Fruit fly (Drosophila melanogaster): ENCODE measurements around the gene CG42688.
A peak's percentile ranks its signal among the peaks of the same experiment; 100 is the strongest.

CG42688 gene

dm6 chr2L:19158005-19158666, 24.5 kb downstream of the CG42688 start (continued):
- peak; percentile 6 for TF ChIP-seq pb (GFP tag; optimal IDR thresholded peaks at IDR 0.05)
- TF ChIP-seq CG12744 (GFP tag; optimal IDR thresholded peaks at IDR 0.05): no peak
- TF ChIP-seq CG7556 (GFP tag; optimal IDR thresholded peaks at IDR 0.05): no peak
- no peak for TF ChIP-seq croc (GFP tag; conservative IDR thresholded peaks at IDR 0.05)
- TF ChIP-seq CG10267 (tag; optimal IDR thresholded peaks at IDR 0.05): peak; percentile 22
- peak; percentile 66; the same call in 1 of the 2 replicates for TF ChIP-seq aop (GFP tag; IDR thresholded peaks at IDR 0.05)
- no peak for TF ChIP-seq CG11085 (GFP tag; IDR thresholded peaks at IDR 0.05)
- TF ChIP-seq CG14965 (GFP tag; optimal IDR thresholded peaks at IDR 0.05; ENCODE audit: borderline replicate concordance): no peak
- no peak for TF ChIP-seq Lim3 (GFP tag; IDR thresholded peaks at IDR 0.05)
- TF ChIP-seq CG9817 (tag; optimal IDR thresholded peaks at IDR 0.05): no peak
- no peak for TF ChIP-seq ATbp (GFP tag; optimal IDR thresholded peaks at IDR 0.05)
- no peak for TF ChIP-seq Sry-β (GFP tag; optimal IDR thresholded peaks at IDR 0.05)
- TF ChIP-seq ken (GFP tag; IDR thresholded peaks at IDR 0.05): no peak
- TF ChIP-seq Max (GFP tag; optimal IDR thresholded peaks at IDR 0.05): peak; percentile 30
- no peak for TF ChIP-seq CG33557 (GFP tag; optimal IDR thresholded peaks at IDR 0.05)
- no peak for TF ChIP-seq D19B (GFP tag; optimal IDR thresholded peaks at IDR 0.05)
- no peak for TF ChIP-seq cato (GFP tag; optimal IDR thresholded peaks at IDR 0.05; ENCODE audit: borderline replicate concordance)
- no peak for TF ChIP-seq CG14667 (GFP tag; IDR thresholded peaks at IDR 0.05)
- TF ChIP-seq CG7987 (GFP tag; optimal IDR thresholded peaks at IDR 0.05): peak; percentile 67
- TF ChIP-seq ac (GFP tag; optimal IDR thresholded peaks at IDR 0.05): no peak
- TF ChIP-seq vnd (GFP tag; IDR thresholded peaks at IDR 0.05; ENCODE audit: partially characterized antibody): no peak
- TF ChIP-seq GATAe (GFP tag; conservative IDR thresholded peaks at IDR 0.05): no peak
- no peak for TF ChIP-seq az2 (GFP tag; optimal IDR thresholded peaks at IDR 0.05)
- TF ChIP-seq bbx (GFP tag; IDR thresholded peaks at IDR 0.05; ENCODE audit: partially characterized antibody): peak; percentile 54
- TF ChIP-seq CG17359 (tag; optimal IDR thresholded peaks at IDR 0.05): no peak
- TF ChIP-seq Rfx (GFP tag; IDR thresholded peaks at IDR 0.05): peak; percentile 37; the same call in 1 of the 2 replicates
- 0 out of 2 replicates have a peak, but pooled peaks have one; percentile 16 for TF ChIP-seq hbn (GFP tag; IDR thresholded peaks at IDR 0.05; ENCODE audit: partially characterized antibody)
- TF ChIP-seq hkb (optimal IDR thresholded peaks at IDR 0.05): no peak
- TF ChIP-seq hkb (GFP tag; IDR thresholded peaks at IDR 0.05): 0 out of 2 replicates have a peak, but pooled peaks have one; percentile 13
- no peak for TF ChIP-seq zen2 (GFP tag; IDR thresholded peaks at IDR 0.05; ENCODE audit: partially characterized antibody)
- no peak for TF ChIP-seq CG8281 (tag; optimal IDR thresholded peaks at IDR 0.05)
- TF ChIP-seq CG17328 (GFP tag; IDR thresholded peaks at IDR 0.05): no peak
- TF ChIP-seq MESR4 (GFP tag; optimal IDR thresholded peaks at IDR 0.05): no peak
- TF ChIP-seq stwl (tag; optimal IDR thresholded peaks at IDR 0.05): peak; percentile 0
- TF ChIP-seq Dek (tag; optimal IDR thresholded peaks at IDR 0.05): peak; percentile 44
- no peak for TF ChIP-seq Sin3A (optimal IDR thresholded peaks at IDR 0.05)
- TF ChIP-seq rib (GFP tag; IDR thresholded peaks at IDR 0.05): 0 out of 2 replicates have a peak, but pooled peaks have one; percentile 39
- TF ChIP-seq CG10565 (GFP tag; optimal IDR thresholded peaks at IDR 0.05): no peak
- TF ChIP-seq CG15514 (GFP tag; optimal IDR thresholded peaks at IDR 0.05): peak; percentile 95
- peak; percentile 6 for TF ChIP-seq exex (tag; optimal IDR thresholded peaks at IDR 0.05)
- no peak for TF ChIP-seq CkIIα-i1 (GFP tag; IDR thresholded peaks at IDR 0.05)
- no peak for TF ChIP-seq Hr3 (GFP tag; optimal IDR thresholded peaks at IDR 0.05)
- TF ChIP-seq H2.0 (GFP tag; IDR thresholded peaks at IDR 0.05): no peak
- no peak for TF ChIP-seq lola (GFP tag; optimal IDR thresholded peaks at IDR 0.05)
- TF ChIP-seq Xrp1 (GFP tag; IDR thresholded peaks at IDR 0.05): no peak
- peak; percentile 98 for TF ChIP-seq z (GFP tag; IDR thresholded peaks at IDR 0.05)
- no peak for TF ChIP-seq CG30431 (GFP tag; optimal IDR thresholded peaks at IDR 0.05)
- peak; percentile 30 for TF ChIP-seq CG7271 (tag; optimal IDR thresholded peaks at IDR 0.05)
- no peak for TF ChIP-seq CG2129 (GFP tag; IDR thresholded peaks at IDR 0.05; ENCODE audit: partially characterized antibody)

Data from whole organism, embryonic.